Worm (Caenorhabditis elegans) whole organism, young adult: ENCODE data around the gene pak-2.
A peak's percentile ranks its signal among the peaks of the same experiment; 100 is the strongest.

Experiments used
- B0336.3 ChIP-seq: fragments of 200-800 bp; sonication (Bioruptor generic); IDR thresholded peaks from 2 replicates; pipeline ENCODE4 v1.3.6; 2022; ENCODE audit warnings: missing genetic modification characterization, missing compliant biosample characterization
- F23B12.7 ChIP-seq: sonication (generic microtip); optimal IDR thresholded peaks from 2 replicates; lab custom pipeline; 2017; ENCODE audit warnings: missing genetic modification characterization, mild to moderate bottlenecking, missing compliant biosample characterization, antibody characterized with exemption, moderate library complexity; ENCODE audit not compliant: insufficient read depth
- F33H1.4 ChIP-seq: fragments of 200-800 bp; sonication (Bioruptor generic); IDR thresholded peaks from 2 replicates; pipeline ENCODE4 v1.3.6; 2022; ENCODE audit warnings: missing genetic modification reagents, missing genetic modification characterization, missing compliant biosample characterization
- F49E8.2 ChIP-seq: sonication (generic microtip); optimal IDR thresholded peaks from 3 replicates; lab custom pipeline; 2017; ENCODE audit warnings: missing genetic modification characterization, mild to moderate bottlenecking, missing compliant biosample characterization, antibody characterized with exemption, moderate library complexity; ENCODE audit not compliant: insufficient read depth
- F52B5.7 ChIP-seq: sonication (generic microtip); optimal IDR thresholded peaks from 2 replicates; lab custom pipeline; 2016; ENCODE audit warnings: mild to moderate bottlenecking, missing genetic modification characterization, missing compliant biosample characterization
- F55B11.4 ChIP-seq: sonication (generic microtip); optimal IDR thresholded peaks from 2 replicates; lab custom pipeline; 2016; ENCODE audit warnings: missing compliant biosample characterization, missing genetic modification characterization, borderline replicate concordance; ENCODE audit not compliant: insufficient read depth
- K11D2.4 ChIP-seq: fragments of 200-800 bp; sonication (Bioruptor generic); IDR thresholded peaks from 2 replicates; pipeline ENCODE4 v1.3.6; 2022; ENCODE audit warnings: missing genetic modification reagents, missing genetic modification characterization, missing compliant biosample characterization
- T07F8.4 ChIP-seq: sonication (generic microtip); optimal IDR thresholded peaks from 2 replicates; lab custom pipeline; 2016; ENCODE audit warnings: mild to moderate bottlenecking, missing genetic modification characterization, moderate library complexity, missing compliant biosample characterization
- Y53F4B.3 ChIP-seq: fragments of 200-800 bp; sonication (Bioruptor generic); IDR thresholded peaks from 2 replicates; pipeline ENCODE4 v1.3.6; 2022; ENCODE audit warnings: missing genetic modification reagents, missing genetic modification characterization, missing compliant biosample characterization
- Y67H2A.10 ChIP-seq: fragments of 200-800 bp; sonication (Bioruptor generic); conservative IDR thresholded peaks from 2 replicates; pipeline ENCODE4 v1.3.6; 2022; ENCODE audit warnings: missing genetic modification reagents, missing genetic modification characterization, missing compliant biosample characterization
- athp-1 ChIP-seq: sonication (generic microtip); optimal IDR thresholded peaks from 2 replicates; lab custom pipeline; 2017; ENCODE audit warnings: mild to moderate bottlenecking, missing genetic modification characterization, missing compliant biosample characterization
- attf-3 ChIP-seq: fragments of 200-800 bp; sonication (Bioruptor generic); conservative IDR thresholded peaks from 2 replicates; pipeline ENCODE4 v1.3.6; 2022; ENCODE audit warnings: missing genetic modification reagents, missing genetic modification characterization, missing compliant biosample characterization
- attf-5 ChIP-seq: fragments of 200-800 bp; sonication (Bioruptor generic); optimal IDR thresholded peaks from 2 replicates; lab custom pipeline; 2018; ENCODE audit warnings: mild to moderate bottlenecking, missing genetic modification characterization, missing compliant biosample characterization
- cebp-2 ChIP-seq: fragments of 200-800 bp; sonication (Bioruptor generic); IDR thresholded peaks from 2 replicates; pipeline ENCODE4 v1.3.6; 2022; ENCODE audit warnings: missing genetic modification characterization, missing compliant biosample characterization
- dpff-1 ChIP-seq: sonication (generic microtip); optimal IDR thresholded peaks from 2 replicates; lab custom pipeline; 2017; ENCODE audit warnings: mild to moderate bottlenecking, missing genetic modification characterization, missing compliant biosample characterization
- dpl-1 ChIP-seq: fragments of 150-350 bp; optimal IDR thresholded peaks from 2 replicates; lab custom pipeline; 2014; ENCODE audit warnings: missing biosample characterization, missing genetic modification reagents, missing genetic modification characterization
- efl-1 ChIP-seq: fragments of 150-350 bp; optimal IDR thresholded peaks from 2 replicates; lab custom pipeline; 2014; ENCODE audit warnings: missing biosample characterization, missing genetic modification reagents, missing genetic modification characterization
- egrh-3 ChIP-seq: fragments of 200-800 bp; sonication (Bioruptor generic); IDR thresholded peaks from 2 replicates; pipeline ENCODE4 v1.3.6; 2022; ENCODE audit warnings: missing genetic modification reagents, missing genetic modification characterization, missing compliant biosample characterization
- him-1 ChIP-seq: sonication (generic microtip); optimal IDR thresholded peaks from 2 replicates; lab custom pipeline; 2016; ENCODE audit warnings: missing genotype, missing genetic modification reagents, missing genetic modification characterization, missing compliant biosample characterization
- hmg-20 ChIP-seq: fragments of 200-800 bp; sonication (Bioruptor generic); IDR thresholded peaks from 2 replicates; pipeline ENCODE4 v1.3.6; 2022; ENCODE audit warnings: missing genetic modification reagents, missing genetic modification characterization, missing compliant biosample characterization
- hrde-1 ChIP-seq: sonication (generic microtip); optimal IDR thresholded peaks from 2 replicates; lab custom pipeline; 2016; ENCODE audit warnings: missing genetic modification characterization, mild to moderate bottlenecking, missing compliant biosample characterization, moderate library complexity, missing genotype, missing genetic modification reagents, borderline replicate concordance
- hsf-1 ChIP-seq: fragments of 200-800 bp; sonication (Bioruptor generic); IDR thresholded peaks from 2 replicates; pipeline ENCODE4 v1.3.6; 2022; ENCODE audit warnings: missing genetic modification reagents, missing genetic modification characterization, missing compliant biosample characterization
- lag-1 ChIP-seq: fragments of 200-800 bp; sonication (Bioruptor generic); IDR thresholded peaks from 2 replicates; pipeline ENCODE4 v1.3.6; 2022; ENCODE audit warnings: missing genetic modification reagents, missing genetic modification characterization, missing compliant biosample characterization
- lin-35 ChIP-seq, 3 experiments: fragments of 150-350 bp in 2 of 3; sonication (generic microtip) in 1 of 3; optimal IDR thresholded peaks; 2 replicates each; lab custom pipeline; 2014 to 2018; ENCODE audit warnings: missing biosample characterization in 3 of 3, missing genetic modification characterization in 3 of 3, missing genetic modification reagents in 3 of 3
- lin-54 ChIP-seq: fragments of 200-800 bp; sonication (Bioruptor generic); optimal IDR thresholded peaks from 2 replicates; lab custom pipeline; 2018; ENCODE audit warnings: mild to moderate bottlenecking, missing genetic modification characterization, missing compliant biosample characterization
- mcd-1 ChIP-seq: fragments of 200-800 bp; sonication (Bioruptor generic); IDR thresholded peaks from 2 replicates; pipeline ENCODE4 v1.3.6; 2022; ENCODE audit warnings: missing genetic modification reagents, missing genetic modification characterization, missing compliant biosample characterization
- mel-28 ChIP-seq: sonication (generic microtip); optimal IDR thresholded peaks from 2 replicates; lab custom pipeline; 2016; ENCODE audit warnings: borderline replicate concordance, mild to moderate bottlenecking, missing genetic modification characterization, missing compliant biosample characterization
- mes-4 ChIP-seq: sonication (generic microtip); optimal IDR thresholded peaks from 2 replicates; lab custom pipeline; 2016; ENCODE audit warnings: missing genotype, missing genetic modification characterization, missing compliant biosample characterization
- mxl-1 ChIP-seq: sonication (generic microtip); optimal IDR thresholded peaks from 2 replicates; lab custom pipeline; 2016; ENCODE audit warnings: missing genetic modification characterization, missing compliant biosample characterization
- nfya-1 ChIP-seq: sonication (generic microtip); optimal IDR thresholded peaks from 2 replicates; lab custom pipeline; 2017; ENCODE audit warnings: antibody characterized with exemption, missing compliant biosample characterization, missing genetic modification characterization, borderline replicate concordance; ENCODE audit not compliant: insufficient read depth
- nhr-179 ChIP-seq: sonication (generic microtip); optimal IDR thresholded peaks from 2 replicates; lab custom pipeline; 2016; ENCODE audit warnings: mild to moderate bottlenecking, missing genetic modification characterization, missing compliant biosample characterization
- nhr-27 ChIP-seq: fragments of 200-800 bp; sonication (Bioruptor generic); optimal IDR thresholded peaks from 2 replicates; lab custom pipeline; 2018; ENCODE audit warnings: mild to moderate bottlenecking, missing genetic modification characterization, moderate library complexity, missing compliant biosample characterization
- nhr-90 ChIP-seq: sonication (generic microtip); optimal IDR thresholded peaks from 2 replicates; lab custom pipeline; 2016; ENCODE audit warnings: missing genotype, mild to moderate bottlenecking, missing genetic modification characterization, missing compliant biosample characterization
- pbrm-1 ChIP-seq: fragments of 200-800 bp; sonication (Bioruptor generic); IDR thresholded peaks from 2 replicates; pipeline ENCODE4 v1.3.6; 2022; ENCODE audit warnings: missing genetic modification reagents, missing genetic modification characterization, missing compliant biosample characterization
- rec-8 ChIP-seq, 2 experiments: sonication (generic microtip); optimal IDR thresholded peaks; 2 replicates each; lab custom pipeline; 2016; ENCODE audit warnings: mild to moderate bottlenecking in 2 of 2, missing genetic modification characterization in 2 of 2, missing genetic modification reagents in 2 of 2, missing genotype in 2 of 2, missing biosample characterization in 1 of 2, missing compliant biosample characterization in 1 of 2, moderate library complexity in 1 of 2
- repo-1 ChIP-seq: sonication (generic microtip); optimal IDR thresholded peaks from 2 replicates; lab custom pipeline; 2017; ENCODE audit warnings: mild to moderate bottlenecking, missing genetic modification characterization, missing compliant biosample characterization
- snpc-3.4 ChIP-seq: sonication (generic microtip); optimal IDR thresholded peaks from 2 replicates; lab custom pipeline; 2017; ENCODE audit warnings: missing genetic modification characterization, mild to moderate bottlenecking, missing compliant biosample characterization, antibody characterized with exemption, moderate library complexity, missing genotype, missing genetic modification reagents
- snpc-4 ChIP-seq, 5 experiments: fragments of 150-350 bp in 1 of 5; sonication (generic microtip) in 4 of 5; optimal IDR thresholded peaks; 2 replicates each; lab custom pipeline; 2014 to 2018; ENCODE audit warnings: missing genetic modification characterization in 5 of 5, missing biosample characterization in 3 of 5, antibody characterized with exemption in 2 of 5, mild to moderate bottlenecking in 2 of 5, missing compliant biosample characterization in 2 of 5, missing genotype in 2 of 5, moderate library complexity in 2 of 5, missing genetic modification reagents in 1 of 5
- somi-1 ChIP-seq: fragments of 200-800 bp; sonication (Bioruptor generic); optimal IDR thresholded peaks from 2 replicates; lab custom pipeline; 2018; ENCODE audit warnings: mild to moderate bottlenecking, missing genetic modification characterization, missing compliant biosample characterization
- sptf-2 ChIP-seq: fragments of 200-800 bp; sonication (Bioruptor generic); optimal IDR thresholded peaks from 2 replicates; lab custom pipeline; 2018; ENCODE audit warnings: mild to moderate bottlenecking, missing genetic modification characterization, missing compliant biosample characterization
- unc-62 ChIP-seq: fragments of 150-350 bp; optimal IDR thresholded peaks from 2 replicates; lab custom pipeline; 2014; ENCODE audit warnings: missing biosample characterization, missing genetic modification reagents, missing genetic modification characterization
- xnd-1 ChIP-seq: sonication (generic microtip); optimal IDR thresholded peaks from 2 replicates; lab custom pipeline; 2016; ENCODE audit warnings: missing genotype, missing genetic modification reagents, missing genetic modification characterization, missing compliant biosample characterization
- zfh-2 ChIP-seq: fragments of 200-800 bp; sonication (Bioruptor generic); conservative IDR thresholded peaks from 2 replicates; pipeline ENCODE4 v1.3.6; 2022; ENCODE audit warnings: missing genetic modification reagents, missing genetic modification characterization, missing compliant biosample characterization
- ztf-18 ChIP-seq: sonication (generic microtip); optimal IDR thresholded peaks from 2 replicates; lab custom pipeline; 2016; ENCODE audit warnings: missing genotype, mild to moderate bottlenecking, missing genetic modification characterization, missing compliant biosample characterization
- ztf-22 ChIP-seq: fragments of 200-800 bp; sonication (Bioruptor generic); optimal IDR thresholded peaks from 2 replicates; lab custom pipeline; 2018; ENCODE audit warnings: mild to moderate bottlenecking, missing genetic modification characterization, moderate library complexity, missing compliant biosample characterization
- ztf-3 ChIP-seq: fragments of 200-800 bp; sonication (Bioruptor generic); optimal IDR thresholded peaks from 2 replicates; lab custom pipeline; 2018; ENCODE audit warnings: mild to moderate bottlenecking, missing genetic modification characterization, missing compliant biosample characterization
- ztf-6 ChIP-seq: fragments of 200-800 bp; sonication (Bioruptor generic); IDR thresholded peaks from 2 replicates; pipeline ENCODE4 v1.3.6; 2022; ENCODE audit warnings: missing genetic modification reagents, missing genetic modification characterization, missing compliant biosample characterization

pak-2 gene

ce11 chrV:11000650-11001049 is 38.6 kb downstream of the pak-2 start, which contains the start of gene isy-1:
Gene isy-1, minus strand, starts transcription at chrV:11000699.
- TF ChIP-seq F23B12.7 (tag; lab: Kevin White, UChicago), result peak; percentile 50
- peak; percentile 56 for TF ChIP-seq dpl-1 (GFP tag; lab: Kevin White, UChicago)
- TF ChIP-seq hrde-1 (tag; lab: Kevin White, UChicago), result no peak
- no peak for TF ChIP-seq cebp-2 (GFP tag; lab: Robert Waterston, UW)
- TF ChIP-seq nhr-27 (tag; lab: Kevin White, UChicago), result no peak
- TF ChIP-seq attf-3 (GFP tag; lab: Robert Waterston, UW), result peak; percentile 92
- no peak for TF ChIP-seq Y67H2A.10
- no peak for TF ChIP-seq snpc-4 (GFP tag; optimal IDR thresholded peaks at IDR 0.05; lab: Kevin White, UChicago)
- peak in 1 of 4 experiments; percentile 53 for TF ChIP-seq snpc-4 (tag; optimal IDR thresholded peaks at IDR 0.05; lab: Kevin White, UChicago)
- no peak for TF ChIP-seq nhr-179 (tag; lab: Kevin White, UChicago)
- no peak for TF ChIP-seq pbrm-1 (GFP tag; lab: Robert Waterston, UW)
- TF ChIP-seq somi-1 (GFP tag; lab: Kevin White, UChicago), result no peak
- TF ChIP-seq efl-1 (GFP tag; lab: Kevin White, UChicago), result peak; percentile 81
- TF ChIP-seq ztf-6, result no peak
- no peak for TF ChIP-seq ztf-18 (tag; lab: Kevin White, UChicago)
- no peak for TF ChIP-seq lag-1 (GFP tag; lab: Robert Waterston, UW)
- TF ChIP-seq lin-54 (GFP tag; lab: Kevin White, UChicago), result peak; percentile 93
- no peak for TF ChIP-seq hsf-1
- TF ChIP-seq him-1 (tag; lab: Kevin White, UChicago), result peak; percentile 13
- TF ChIP-seq ztf-3 (GFP tag; lab: Kevin White, UChicago), result no peak
- TF ChIP-seq F33H1.4 (GFP tag; lab: Robert Waterston, UW), result no peak
- TF ChIP-seq mcd-1 (GFP tag; lab: Robert Waterston, UW), result peak; percentile 79; the same call in 1 of the 2 replicates
- TF ChIP-seq egrh-3 (GFP tag; lab: Robert Waterston, UW), result no peak
- TF ChIP-seq nfya-1 (tag; lab: Kevin White, UChicago), result no peak
- no peak for TF ChIP-seq repo-1 (tag; lab: Kevin White, UChicago)
- TF ChIP-seq K11D2.4 (GFP tag; lab: Robert Waterston, UW), result no peak
- no peak for TF ChIP-seq F49E8.2 (tag; lab: Kevin White, UChicago)
- no peak for TF ChIP-seq sptf-2 (GFP tag; lab: Kevin White, UChicago)
- no peak for TF ChIP-seq athp-1 (tag; lab: Kevin White, UChicago)
- no peak for TF ChIP-seq mel-28 (tag; lab: Kevin White, UChicago)
- no peak for TF ChIP-seq hmg-20
- TF ChIP-seq mes-4 (tag; lab: Kevin White, UChicago), result no peak
- TF ChIP-seq snpc-3.4, result no peak
- TF ChIP-seq nhr-90 (tag; lab: Kevin White, UChicago), result no peak
- TF ChIP-seq F55B11.4, result no peak
- TF ChIP-seq F52B5.7 (tag; lab: Kevin White, UChicago), result no peak
- TF ChIP-seq dpff-1, result no peak
- no peak for TF ChIP-seq zfh-2
- no peak for TF ChIP-seq rec-8 (tag; optimal IDR thresholded peaks at IDR 0.05; lab: Kevin White, UChicago)
- peak; percentile 85 for TF ChIP-seq attf-5 (GFP tag; lab: Kevin White, UChicago)
- no peak for TF ChIP-seq T07F8.4 (tag; lab: Kevin White, UChicago)
- no peak for TF ChIP-seq xnd-1 (tag; lab: Kevin White, UChicago)
- TF ChIP-seq ztf-22 (GFP tag; lab: Kevin White, UChicago), result no peak
- no peak for TF ChIP-seq B0336.3 (GFP tag; lab: Robert Waterston, UW)
- no peak for TF ChIP-seq unc-62 (GFP tag; lab: Kevin White, UChicago)
- no peak for TF ChIP-seq Y53F4B.3 (GFP tag; lab: Robert Waterston, UW)
- peak in 1 of 3 experiments; percentile 84 for TF ChIP-seq lin-35 (GFP tag; optimal IDR thresholded peaks at IDR 0.05; lab: Kevin White, UChicago)
- TF ChIP-seq mxl-1, result no peak
